Worm (Caenorhabditis elegans) whole organism, L4 larva: ENCODE measurements around the gene trpp-3.

ENCODE experiments used
- F10B5.3 ChIP-seq: sonication (generic microtip); optimal IDR thresholded peaks from 2 replicates; lab custom pipeline; 2016; ENCODE audit warnings: mild to moderate bottlenecking, missing genetic modification characterization, missing compliant biosample characterization
- Y75B8A.6 ChIP-seq: fragments of 200-800 bp; sonication (Bioruptor generic); IDR thresholded peaks from 2 replicates; pipeline ENCODE4 v1.3.6; 2022; ENCODE audit warnings: missing genetic modification reagents, missing genetic modification characterization, missing compliant biosample characterization
- ceh-20 ChIP-seq: fragments of 200-800 bp; sonication (Bioruptor generic); IDR thresholded peaks from 2 replicates; pipeline ENCODE4 v1.3.6; 2022; ENCODE audit warnings: missing genetic modification reagents, missing genetic modification characterization, missing compliant biosample characterization
- ceh-82 ChIP-seq: sonication (generic microtip); optimal IDR thresholded peaks from 2 replicates; lab custom pipeline; 2017; ENCODE audit warnings: missing biosample characterization, missing genetic modification characterization
- ces-1 ChIP-seq: fragments of 150-350 bp; sonication (generic microtip); optimal IDR thresholded peaks from 4 replicates; lab custom pipeline; 2014; ENCODE audit warnings: missing biosample characterization, missing genetic modification reagents, missing genetic modification characterization
- egl-27 ChIP-seq: sonication (generic microtip); optimal IDR thresholded peaks from 3 replicates; lab custom pipeline; 2017; ENCODE audit warnings: missing biosample characterization, missing genetic modification reagents, missing genetic modification characterization
- fos-1 ChIP-seq: fragments of 150-350 bp; optimal IDR thresholded peaks from 2 replicates; lab custom pipeline; 2014; ENCODE audit warnings: missing biosample characterization, missing genetic modification characterization
- lin-38 ChIP-seq: fragments of 200-800 bp; sonication (Bioruptor generic); IDR thresholded peaks from 2 replicates; pipeline ENCODE4 v1.3.6; 2022; ENCODE audit warnings: missing genetic modification reagents, missing genetic modification characterization, missing compliant biosample characterization
- nhr-111 ChIP-seq: fragments of 200-800 bp; sonication (Bioruptor generic); optimal IDR thresholded peaks from 2 replicates; lab custom pipeline; 2018; ENCODE audit warnings: mild to moderate bottlenecking, missing genetic modification characterization, missing compliant biosample characterization
- nhr-237 ChIP-seq: sonication (generic microtip); optimal IDR thresholded peaks from 2 replicates; lab custom pipeline; 2017; ENCODE audit warnings: missing biosample characterization, missing genetic modification characterization
- nhr-6 ChIP-seq: fragments of 150-350 bp; optimal IDR thresholded peaks from 2 replicates; lab custom pipeline; 2014; ENCODE audit warnings: missing biosample characterization, missing genetic modification characterization
- nhr-76 ChIP-seq: fragments of 150-350 bp; optimal IDR thresholded peaks from 2 replicates; lab custom pipeline; 2014; ENCODE audit warnings: missing biosample characterization, missing genetic modification characterization
- skn-1 ChIP-seq: fragments of 150-350 bp; optimal IDR thresholded peaks from 2 replicates; lab custom pipeline; 2014; ENCODE audit warnings: missing biosample characterization, missing genetic modification characterization
- snpc-4 ChIP-seq: fragments of 150-350 bp; optimal IDR thresholded peaks from 2 replicates; lab custom pipeline; 2014; ENCODE audit warnings: missing biosample characterization, missing genetic modification characterization

DNA sequence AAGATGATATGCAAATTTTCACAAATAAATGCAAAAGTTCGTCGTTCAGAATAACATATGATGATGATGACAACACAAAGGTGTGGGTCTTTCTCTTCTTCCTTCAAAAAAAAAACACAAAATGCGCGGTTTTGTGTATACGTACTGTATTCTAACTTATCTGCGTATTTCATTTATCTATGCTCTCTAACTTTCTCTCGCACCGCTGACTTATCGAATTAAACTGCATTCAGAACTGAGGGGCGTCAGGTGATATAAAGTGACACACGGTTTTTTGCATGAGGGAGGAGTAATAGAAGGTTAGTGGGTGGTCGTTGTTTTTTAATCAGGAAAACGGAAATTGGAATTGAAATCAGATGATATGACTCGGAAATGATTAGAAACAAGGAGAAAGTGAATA, 25.1 kb upstream of the trpp-3 start, which contains the start of gene sod-4:
- TF ChIP-seq lin-38 (GFP tag; lab: Robert Waterston, UW) (no peak), F10B5.3 (tag; lab: Kevin White, UChicago) (no peak), nhr-237 (tag; lab: Kevin White, UChicago) (no peak), nhr-6 (tag; lab: Kevin White, UChicago) (no peak), snpc-4 (tag; lab: Kevin White, UChicago) (no peak), ces-1 (GFP tag; lab: Kevin White, UChicago) (no peak), fos-1 (tag; lab: Kevin White, UChicago) (no peak), nhr-111 (GFP tag; lab: Kevin White, UChicago) (no peak), Y75B8A.6 (GFP tag; lab: Robert Waterston, UW) (no peak), nhr-76 (tag; lab: Kevin White, UChicago) (no peak), skn-1 (tag; lab: Kevin White, UChicago) (no peak), ceh-82 (tag; lab: Kevin White, UChicago) (no peak), ceh-20 (GFP tag; lab: Robert Waterston, UW) (no peak), egl-27 (tag; lab: Kevin White, UChicago) (no peak)
